Worm (Caenorhabditis elegans): ENCODE data around the gene sra-2.

DNA sequence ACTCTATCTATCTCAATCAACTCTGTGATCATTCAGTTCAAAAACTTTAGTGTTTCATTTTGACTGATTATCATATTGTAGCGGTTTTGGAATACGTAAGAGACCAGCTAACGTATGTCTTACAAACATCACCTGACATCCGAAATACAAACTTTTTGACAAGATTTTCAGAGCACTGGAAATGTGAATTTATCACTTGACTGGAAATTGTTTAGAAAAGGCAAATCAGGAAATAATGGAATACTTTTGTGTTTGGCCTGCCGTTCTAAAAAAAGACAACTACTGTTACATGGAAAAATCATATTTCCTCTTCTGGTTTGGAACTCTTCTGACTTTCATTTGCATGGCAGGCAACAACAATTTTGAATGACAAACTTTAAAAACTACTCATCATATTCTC, 23.0 kb downstream of the sra-2 start, which contains the start of gene F35H8.12:
- TF ChIP-seq W03F9.2 (tag; optimal IDR thresholded peaks at IDR 0.05), result no peak
- no peak for TF ChIP-seq dao-5 (tag; optimal IDR thresholded peaks at IDR 0.05)
- TF ChIP-seq him-1 (tag; optimal IDR thresholded peaks at IDR 0.05), result no peak

All from whole organism, L4/young adult.